Fruit fly (Drosophila melanogaster) whole organism, embryonic: ENCODE measurements around the gene CG7907.

Experiments
- C15 ChIP-seq: fragments of 200-800 bp; sonication (Bioruptor generic); IDR thresholded peaks from 3 replicates; pipeline ENCODE4 v1.3.6; 2022; ENCODE audit warnings: missing biosample characterization, missing genetic modification characterization
- CG10267 ChIP-seq: fragments of 200-800 bp; sonication (Bioruptor generic); optimal IDR thresholded peaks from 2 replicates; lab custom pipeline; 2018; ENCODE audit warnings: missing biosample characterization, mild to moderate bottlenecking, missing genetic modification characterization, moderate library complexity
- CG10366 ChIP-seq: fragments of 200-800 bp; sonication (Bioruptor generic); IDR thresholded peaks from 2 replicates; pipeline ENCODE4 v1.3.6; 2022; ENCODE audit warnings: missing biosample characterization, missing genetic modification characterization
- CG10543 ChIP-seq: fragments of 200-800 bp; sonication (Bioruptor generic); optimal IDR thresholded peaks from 3 replicates; lab custom pipeline; 2017; ENCODE audit warnings: missing biosample characterization, mild to moderate bottlenecking, missing genetic modification characterization, moderate library complexity
- CG11093 ChIP-seq: fragments of 200-800 bp; sonication (Bioruptor generic); IDR thresholded peaks from 3 replicates; pipeline ENCODE4 v1.3.6; 2022; ENCODE audit warnings: missing biosample characterization, missing genetic modification characterization
- CG11398 ChIP-seq: fragments of 200-800 bp; sonication (Bioruptor generic); optimal IDR thresholded peaks from 2 replicates; lab custom pipeline; 2016; ENCODE audit warnings: missing biosample characterization, missing genetic modification characterization
- CG14014 ChIP-seq: fragments of 200-800 bp; sonication (Bioruptor generic); IDR thresholded peaks from 2 replicates; pipeline ENCODE4 v1.3.6; 2022; ENCODE audit warnings: missing biosample characterization, missing genetic modification characterization
- CG14050 ChIP-seq: fragments of 200-800 bp; sonication (Bioruptor generic); IDR thresholded peaks from 3 replicates; pipeline ENCODE4 v1.3.6; 2022; ENCODE audit warnings: missing biosample characterization, missing genetic modification characterization
- CG14860 ChIP-seq: fragments of 200-800 bp; sonication (Bioruptor generic); IDR thresholded peaks from 3 replicates; pipeline ENCODE4 v1.3.6; 2022; ENCODE audit warnings: missing biosample characterization, missing genetic modification characterization; ENCODE audit not compliant: partially characterized antibody
- CG1529 ChIP-seq: fragments of 200-800 bp; sonication (Bioruptor generic); optimal IDR thresholded peaks from 3 replicates; lab custom pipeline; 2018; ENCODE audit warnings: missing biosample characterization, missing genetic modification characterization
- CG15601 ChIP-seq: fragments of 200-800 bp; sonication (Bioruptor generic); optimal IDR thresholded peaks from 3 replicates; lab custom pipeline; 2019; ENCODE audit warnings: missing biosample characterization, mild to moderate bottlenecking, missing genetic modification characterization, moderate library complexity
- CG17328 ChIP-seq: fragments of 200-800 bp; sonication (Bioruptor generic); IDR thresholded peaks from 2 replicates; pipeline ENCODE4 v1.3.6; 2022; ENCODE audit warnings: missing biosample characterization, missing genetic modification characterization
- CG17568 ChIP-seq: fragments of 200-800 bp; sonication (Bioruptor generic); optimal IDR thresholded peaks from 2 replicates; lab custom pipeline; 2018; ENCODE audit warnings: missing biosample characterization, mild to moderate bottlenecking, missing genetic modification characterization, moderate library complexity
- CG17829 ChIP-seq: fragments of 200-800 bp; optimal IDR thresholded peaks from 2 replicates; lab custom pipeline; 2019; ENCODE audit warnings: missing biosample characterization, mild to moderate bottlenecking, missing genetic modification characterization, moderate library complexity
- CG6791 ChIP-seq: fragments of 200-800 bp; sonication (Bioruptor generic); IDR thresholded peaks from 3 replicates; pipeline ENCODE4 v1.3.6; 2022; ENCODE audit warnings: missing biosample characterization, missing genetic modification characterization; ENCODE audit not compliant: partially characterized antibody
- CG8359 ChIP-seq: fragments of 200-800 bp; sonication (Bioruptor generic); optimal IDR thresholded peaks from 2 replicates; lab custom pipeline; 2017; ENCODE audit warnings: missing biosample characterization, mild to moderate bottlenecking, missing genetic modification characterization, borderline replicate concordance
- CG8944 ChIP-seq: fragments of 200-800 bp; sonication (Bioruptor generic); optimal IDR thresholded peaks from 3 replicates; lab custom pipeline; 2016; ENCODE audit warnings: missing biosample characterization, missing genetic modification characterization
- CG9727 ChIP-seq: fragments of 200-800 bp; sonication (Bioruptor generic); optimal IDR thresholded peaks from 3 replicates; lab custom pipeline; 2017; ENCODE audit warnings: missing biosample characterization, mild to moderate bottlenecking, missing genetic modification characterization
- CoRest ChIP-seq: fragments of 200-800 bp; sonication (Bioruptor generic); optimal IDR thresholded peaks from 3 replicates; lab custom pipeline; 2018; ENCODE audit warnings: missing biosample characterization, mild to moderate bottlenecking, missing genetic modification characterization, moderate library complexity
- D19B ChIP-seq: fragments of 200-800 bp; sonication (Bioruptor generic); optimal IDR thresholded peaks from 2 replicates; lab custom pipeline; 2017; ENCODE audit warnings: missing biosample characterization, mild to moderate bottlenecking, missing genetic modification characterization
- Deaf1 ChIP-seq: fragments of 200-800 bp; optimal IDR thresholded peaks from 3 replicates; lab custom pipeline; 2019; ENCODE audit warnings: missing biosample characterization, mild to moderate bottlenecking, missing genetic modification characterization, moderate library complexity
- Dfd ChIP-seq, 2 experiments: fragments of >200 bp; optimal IDR thresholded peaks; 2 replicates each; lab custom pipeline; 2017; ENCODE audit warnings: missing biosample characterization in 2 of 2, missing genetic modification characterization in 2 of 2
- Dll ChIP-seq: fragments of 200-800 bp; sonication (Bioruptor generic); IDR thresholded peaks from 4 replicates; pipeline ENCODE4 v1.3.6; 2022; ENCODE audit warnings: missing biosample characterization, missing genetic modification characterization; ENCODE audit not compliant: partially characterized antibody
- Dp ChIP-seq: fragments of 200-800 bp; sonication (Bioruptor generic); optimal IDR thresholded peaks from 2 replicates; lab custom pipeline; 2018; ENCODE audit warnings: missing biosample characterization, mild to moderate bottlenecking, missing genetic modification characterization, moderate library complexity
- Hmr ChIP-seq: fragments of 200-800 bp; sonication (Bioruptor generic); optimal IDR thresholded peaks from 3 replicates; lab custom pipeline; 2017; ENCODE audit warnings: mild to moderate bottlenecking, missing biosample characterization, missing genetic modification reagents, missing genetic modification characterization
- Lpt ChIP-seq: fragments of >200 bp; optimal IDR thresholded peaks from 2 replicates; lab custom pipeline; 2018; ENCODE audit warnings: missing biosample characterization, missing genetic modification characterization
- MESR4 ChIP-seq: fragments of 200-800 bp; sonication (Bioruptor generic); optimal IDR thresholded peaks from 2 replicates; lab custom pipeline; 2018; ENCODE audit warnings: missing biosample characterization, mild to moderate bottlenecking, missing genetic modification characterization, moderate library complexity
- MTF-1 ChIP-seq: fragments of 200-800 bp; sonication (Bioruptor generic); optimal IDR thresholded peaks from 2 replicates; lab custom pipeline; 2018; ENCODE audit warnings: missing biosample characterization, mild to moderate bottlenecking, missing genetic modification characterization, borderline replicate concordance
- Meics ChIP-seq: fragments of 200-800 bp; sonication (Bioruptor generic); optimal IDR thresholded peaks from 2 replicates; lab custom pipeline; 2017; ENCODE audit warnings: missing biosample characterization, mild to moderate bottlenecking, missing genetic modification characterization
- Neu2 ChIP-seq: fragments of 200-800 bp; sonication (Bioruptor generic); optimal IDR thresholded peaks from 3 replicates; lab custom pipeline; 2016; ENCODE audit warnings: missing biosample characterization, missing genetic modification characterization, borderline replicate concordance
- Nf-YB ChIP-seq: fragments of 200-800 bp; sonication (Bioruptor generic); optimal IDR thresholded peaks from 3 replicates; lab custom pipeline; 2019; ENCODE audit warnings: missing biosample characterization, mild to moderate bottlenecking, missing genetic modification characterization, moderate library complexity
- Tbp ChIP-seq: fragments of >200 bp; optimal IDR thresholded peaks from 2 replicates; lab custom pipeline; 2018; ENCODE audit warnings: missing biosample characterization, missing genetic modification characterization
- al ChIP-seq: fragments of 200-800 bp; sonication (Bioruptor generic); IDR thresholded peaks from 2 replicates; pipeline ENCODE4 v1.3.6; 2022; ENCODE audit warnings: missing biosample characterization, missing genetic modification characterization
- crc ChIP-seq: fragments of 200-800 bp; sonication (Bioruptor generic); optimal IDR thresholded peaks from 2 replicates; lab custom pipeline; 2016; ENCODE audit warnings: missing biosample characterization, missing genetic modification characterization
- dm ChIP-seq: fragments of 200-800 bp; sonication (Bioruptor generic); optimal IDR thresholded peaks from 3 replicates; lab custom pipeline; 2016; ENCODE audit warnings: missing biosample characterization, missing genetic modification characterization
- dmrt99B ChIP-seq: fragments of 200-800 bp; sonication (Bioruptor generic); optimal IDR thresholded peaks from 2 replicates; lab custom pipeline; 2018; ENCODE audit warnings: missing biosample characterization, mild to moderate bottlenecking, missing genetic modification characterization, moderate library complexity
- gsb-n ChIP-seq: fragments of 200-800 bp; sonication (Bioruptor generic); optimal IDR thresholded peaks from 3 replicates; lab custom pipeline; 2018; ENCODE audit warnings: missing biosample characterization, mild to moderate bottlenecking, missing genetic modification characterization
- inv ChIP-seq: fragments of 200-800 bp; sonication (Bioruptor generic); IDR thresholded peaks from 2 replicates; pipeline ENCODE4 v1.3.6; 2022; ENCODE audit warnings: missing biosample characterization, missing genetic modification characterization; ENCODE audit not compliant: partially characterized antibody
- kni ChIP-seq: fragments of 200-800 bp; sonication (Bioruptor generic); optimal IDR thresholded peaks from 3 replicates; lab custom pipeline; 2017; ENCODE audit warnings: mild to moderate bottlenecking, missing biosample characterization, missing genetic modification reagents, missing genetic modification characterization
- knrl ChIP-seq: fragments of 200-800 bp; sonication (Bioruptor generic); IDR thresholded peaks from 3 replicates; pipeline ENCODE4 v1.3.6; 2022; ENCODE audit warnings: missing biosample characterization, missing genetic modification characterization; ENCODE audit not compliant: partially characterized antibody
- lbe ChIP-seq: fragments of 200-800 bp; sonication (Bioruptor generic); optimal IDR thresholded peaks from 2 replicates; lab custom pipeline; 2016; ENCODE audit warnings: missing biosample characterization, mild to moderate bottlenecking, missing genetic modification characterization
- nom ChIP-seq: fragments of 200-800 bp; sonication (Bioruptor generic); optimal IDR thresholded peaks from 2 replicates; lab custom pipeline; 2017; ENCODE audit warnings: missing biosample characterization, missing genetic modification characterization, mild to moderate bottlenecking, moderate library complexity, missing genetic modification reagents
- otp ChIP-seq: fragments of 200-800 bp; sonication (Bioruptor generic); IDR thresholded peaks from 3 replicates; pipeline ENCODE4, ENCODE4 v1.3.6; 2022; ENCODE audit warnings: missing biosample characterization, missing genetic modification characterization
- pan ChIP-seq, 4 experiments: fragments of >200 bp in 3 of 4; fragments of 200-800 bp in 1 of 4; sonication (Bioruptor generic) in 1 of 4; optimal IDR thresholded peaks in 3 of 4; IDR thresholded peaks in 1 of 4; 2 replicates each; pipeline versions ENCODE4 v1.3.6 to Lab custom; 2017 to 2022; ENCODE audit warnings: missing biosample characterization in 2 of 4, missing genetic modification characterization in 2 of 4, mixed read lengths in 1 of 4
- sc ChIP-seq, 3 experiments: fragments of >200 bp in 2 of 3; fragments of 200-800 bp in 1 of 3; sonication (Bioruptor generic) in 1 of 3; optimal IDR thresholded peaks; 2 replicates in 2 of 3; 3 replicates in 1 of 3; lab custom pipeline; 2017; ENCODE audit warnings: mild to moderate bottlenecking in 1 of 3, missing biosample characterization in 1 of 3, missing genetic modification characterization in 1 of 3, missing genetic modification reagents in 1 of 3
- sd ChIP-seq: fragments of 200-800 bp; sonication (Bioruptor generic); optimal IDR thresholded peaks from 3 replicates; lab custom pipeline; 2018; ENCODE audit warnings: missing biosample characterization, mild to moderate bottlenecking, missing genetic modification characterization, moderate library complexity
- tap ChIP-seq: fragments of 200-800 bp; optimal IDR thresholded peaks from 3 replicates; lab custom pipeline; 2019; ENCODE audit warnings: missing biosample characterization, mild to moderate bottlenecking, missing genetic modification characterization, moderate library complexity
- ttk ChIP-seq: fragments of 200-800 bp; sonication (Bioruptor generic); IDR thresholded peaks from 2 replicates; pipeline ENCODE4 v2.1.2; 2022; ENCODE audit warnings: missing biosample characterization, missing genetic modification characterization
- usp ChIP-seq: fragments of >200 bp; optimal IDR thresholded peaks from 2 replicates; lab custom pipeline; 2017; ENCODE audit warnings: missing biosample characterization, missing genetic modification characterization

Gene CG7907

dm6 chr3R:21406708-21407107 is 3.2 kb downstream of the CG7907 start (continued):
- TF ChIP-seq MTF-1 (GFP tag; lab: Kevin White, UChicago) (no peak), Hmr (GFP tag; lab: Kevin White, UChicago) (no peak), sc (optimal IDR thresholded peaks at IDR 0.05; lab: Kevin White, UChicago) (no peak), sc (GFP tag; optimal IDR thresholded peaks at IDR 0.05; lab: Kevin White, UChicago) (no peak), nom (no peak), CG14050 (GFP tag; lab: Robert Waterston, UW) (no peak), CG15601 (tag; lab: Kevin White, UChicago) (no peak), CG6791 (GFP tag; lab: Robert Waterston, UW) (peak; percentile 43; the same call in 2 of the 3 replicates), CG17328 (GFP tag; lab: Robert Waterston, UW) (no peak), otp (GFP tag; lab: Robert Waterston, UW) (no peak), Dfd (GFP tag; optimal IDR thresholded peaks at IDR 0.05; lab: Kevin White, UChicago) (no peak), gsb-n (tag; lab: Kevin White, UChicago) (no peak), kni (GFP tag; lab: Kevin White, UChicago) (no peak), Neu2 (GFP tag; lab: Kevin White, UChicago) (no peak), Meics (GFP tag; lab: Kevin White, UChicago) (no peak), CG10543 (GFP tag; lab: Kevin White, UChicago) (no peak), CG10267 (tag; lab: Kevin White, UChicago) (peak; percentile 48), dm (GFP tag; lab: Kevin White, UChicago) (no peak), tap (tag; lab: Kevin White, UChicago) (no peak), Dll (GFP tag; lab: Robert Waterston, UW) (peak; percentile 69; the same call in 3 of the 4 replicates), CG14014 (no peak), CoRest (no peak), CG11398 (GFP tag; lab: Kevin White, UChicago) (no peak), knrl (GFP tag; lab: Robert Waterston, UW) (peak; percentile 63; the same call in 2 of the 3 replicates), CG14860 (GFP tag; lab: Robert Waterston, UW) (no peak), CG8359 (no peak), Deaf1 (no peak), CG17829 (tag; lab: Kevin White, UChicago) (peak; percentile 31), Nf-YB (GFP tag; lab: Kevin White, UChicago) (no peak), pan (optimal IDR thresholded peaks at IDR 0.05; lab: Kevin White, UChicago) (no peak), pan (GFP tag; optimal IDR thresholded peaks at IDR 0.05 in 1 of 2, IDR thresholded peaks at IDR 0.05 in 1 of 2) (no peak), dmrt99B (tag; lab: Kevin White, UChicago) (no peak), CG1529 (GFP tag; lab: Kevin White, UChicago) (no peak), CG10366 (no peak), lbe (GFP tag; lab: Kevin White, UChicago) (no peak), CG11093 (GFP tag; lab: Robert Waterston, UW) (no peak), CG9727 (no peak), al (GFP tag; lab: Robert Waterston, UW) (no peak), crc (no peak), D19B (no peak), C15 (GFP tag; lab: Robert Waterston, UW) (no peak), Tbp (GFP tag; lab: Kevin White, UChicago) (no peak), Lpt (GFP tag; lab: Kevin White, UChicago) (no peak), usp (GFP tag; lab: Kevin White, UChicago) (no peak), inv (peak; percentile 24; the same call in 1 of the 2 replicates), MESR4 (GFP tag; lab: Kevin White, UChicago) (no peak), Dp (GFP tag; lab: Kevin White, UChicago) (peak; percentile 94), CG17568 (no peak), sd (tag; lab: Kevin White, UChicago) (no peak), CG8944 (GFP tag; lab: Kevin White, UChicago) (no peak), ttk (GFP tag; lab: Robert Waterston, UW) (no peak)
